Fruit fly (Drosophila melanogaster): ENCODE data around the gene CG18731.

Gene CG18731

DNA sequence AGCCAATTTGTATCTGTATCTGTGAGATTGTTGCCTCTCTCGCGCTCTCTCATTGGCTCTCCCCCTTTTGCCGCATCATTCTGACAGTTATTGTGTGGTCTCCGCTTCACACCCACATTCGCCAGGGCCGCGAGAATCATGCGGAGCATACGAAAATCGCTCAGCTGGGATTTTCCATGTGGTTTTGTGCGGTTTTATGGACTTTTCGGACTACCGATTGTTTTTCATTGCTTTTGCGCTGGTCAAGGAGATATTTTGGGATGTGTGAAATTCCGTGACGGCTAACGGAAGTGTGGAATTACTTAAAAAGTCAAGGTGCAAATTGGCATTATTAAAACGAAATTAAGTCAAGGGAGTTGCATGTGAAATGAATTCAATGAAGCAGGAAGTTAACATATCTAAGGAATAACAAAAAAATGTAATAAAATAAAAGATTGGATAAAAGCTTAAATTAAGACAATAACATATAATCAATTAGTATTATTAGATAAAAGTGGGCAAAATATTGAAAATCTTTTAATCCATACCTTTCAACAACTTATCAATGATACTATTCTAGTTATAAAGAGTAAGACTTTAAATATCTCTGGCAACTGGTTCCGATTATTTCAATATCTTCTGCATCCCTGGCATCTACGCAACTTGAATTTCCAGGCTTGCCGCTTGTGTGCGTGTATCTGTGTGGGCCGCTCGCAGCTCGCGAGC is 47.4 kb downstream of the CG18731 start (continued):
- no peak for TF ChIP-seq Asciz (GFP tag; optimal IDR thresholded peaks at IDR 0.05)
- no peak for TF ChIP-seq NC2α (GFP tag; optimal IDR thresholded peaks at IDR 0.05)
- TF ChIP-seq CG17361 (GFP tag; IDR thresholded peaks at IDR 0.05) = peak; percentile 86
- no peak for TF ChIP-seq gsb (GFP tag; IDR thresholded peaks at IDR 0.05)
- no peak for TF ChIP-seq CG6175 (GFP tag; IDR thresholded peaks at IDR 0.05)
- TF ChIP-seq Bdp1 (GFP tag; optimal IDR thresholded peaks at IDR 0.05) = no peak
- no peak for TF ChIP-seq Dll (GFP tag; IDR thresholded peaks at IDR 0.05; ENCODE audit: partially characterized antibody)
- TF ChIP-seq CG2199 (GFP tag; IDR thresholded peaks at IDR 0.05) = no peak
- peak; percentile 94 for TF ChIP-seq Ets65A (GFP tag)
- TF ChIP-seq CG11398 (GFP tag; optimal IDR thresholded peaks at IDR 0.05) = no peak
- TF ChIP-seq chif (GFP tag; optimal IDR thresholded peaks at IDR 0.05) = no peak
- no peak for TF ChIP-seq Atf6 (GFP tag; IDR thresholded peaks at IDR 0.05)
- peak; percentile 5 for TF ChIP-seq Sox102F (GFP tag; optimal IDR thresholded peaks at IDR 0.05)
- no peak for TF ChIP-seq p53 (GFP tag; optimal IDR thresholded peaks at IDR 0.05)
- no peak for TF ChIP-seq ATbp (GFP tag; optimal IDR thresholded peaks at IDR 0.05)
- TF ChIP-seq gro (GFP tag; optimal IDR thresholded peaks at IDR 0.05) = no peak
- no peak for TF ChIP-seq inv (GFP tag; IDR thresholded peaks at IDR 0.05; ENCODE audit: partially characterized antibody)
- TF ChIP-seq otp (GFP tag; IDR thresholded peaks at IDR 0.05) = no peak
- peak; percentile 59 for TF ChIP-seq yki (optimal IDR thresholded peaks at IDR 0.05)
- no peak for TF ChIP-seq CG31365 (tag; optimal IDR thresholded peaks at IDR 0.05)
- TF ChIP-seq CG15269 (tag; optimal IDR thresholded peaks at IDR 0.05) = no peak
- TF ChIP-seq CG13775 (GFP tag; optimal IDR thresholded peaks at IDR 0.05) = peak; percentile 74
- no peak for TF ChIP-seq Rx (GFP tag; IDR thresholded peaks at IDR 0.05)
- no peak for TF ChIP-seq CG12744 (GFP tag; optimal IDR thresholded peaks at IDR 0.05)
- no peak for TF ChIP-seq knrl (GFP tag; IDR thresholded peaks at IDR 0.05; ENCODE audit: partially characterized antibody)
- TF ChIP-seq CG18619 (GFP tag; optimal IDR thresholded peaks at IDR 0.05) = peak; percentile 33
- no peak for TF ChIP-seq CG17802 (tag; optimal IDR thresholded peaks at IDR 0.05)
- no peak for TF ChIP-seq CG8388 (GFP tag; optimal IDR thresholded peaks at IDR 0.05)
- TF ChIP-seq CG4404 (GFP tag; IDR thresholded peaks at IDR 0.05) = no peak
- TF ChIP-seq Fer3 (tag; optimal IDR thresholded peaks at IDR 0.05) = no peak
- peak; percentile 62 for TF ChIP-seq tio (GFP tag; optimal IDR thresholded peaks at IDR 0.05)
- TF ChIP-seq fu2 (GFP tag; optimal IDR thresholded peaks at IDR 0.05) = no peak
- no peak for TF ChIP-seq HmgZ (tag; optimal IDR thresholded peaks at IDR 0.05)
- no peak for TF ChIP-seq salm (tag; optimal IDR thresholded peaks at IDR 0.05)
- no peak for TF ChIP-seq CG1832 (GFP tag; optimal IDR thresholded peaks at IDR 0.05)
- no peak for TF ChIP-seq CG16779 (GFP tag; IDR thresholded peaks at IDR 0.05)
- TF ChIP-seq CG15011 (GFP tag; optimal IDR thresholded peaks at IDR 0.05) = peak; percentile 8
- peak; percentile 61 for TF ChIP-seq Sox100B (GFP tag; optimal IDR thresholded peaks at IDR 0.05)
- TF ChIP-seq CG4617 (GFP tag; optimal IDR thresholded peaks at IDR 0.05; ENCODE audit: borderline replicate concordance) = no peak
- TF ChIP-seq CG6791 (GFP tag; IDR thresholded peaks at IDR 0.05; ENCODE audit: partially characterized antibody) = peak; percentile 20; the same call in 1 of the 3 replicates
- peak; percentile 9 for TF ChIP-seq Xbp1 (GFP tag; optimal IDR thresholded peaks at IDR 0.05)
- no peak for TF ChIP-seq CG14050 (GFP tag; IDR thresholded peaks at IDR 0.05)
- TF ChIP-seq Neu2 (GFP tag; optimal IDR thresholded peaks at IDR 0.05; ENCODE audit: borderline replicate concordance) = no peak
- TF ChIP-seq CG4282 (GFP tag; optimal IDR thresholded peaks at IDR 0.05) = no peak
- TF ChIP-seq CG9876 (GFP tag; optimal IDR thresholded peaks at IDR 0.05) = no peak
- no peak for TF ChIP-seq gt (GFP tag; IDR thresholded peaks at IDR 0.05)
- no peak for TF ChIP-seq sug (tag; optimal IDR thresholded peaks at IDR 0.05)
- TF ChIP-seq CG17568 (GFP tag; optimal IDR thresholded peaks at IDR 0.05) = no peak
- peak; percentile 3 for TF ChIP-seq Sry-δ (GFP tag; optimal IDR thresholded peaks at IDR 0.05)
- no peak for TF ChIP-seq cato (GFP tag; optimal IDR thresholded peaks at IDR 0.05; ENCODE audit: borderline replicate concordance)

Data from whole organism, embryonic.